Fruit fly (Drosophila melanogaster) whole organism, embryonic: ENCODE results near the gene CG15439.

ENCODE experiments used
- CG10209 ChIP-seq: fragments of 200-800 bp; sonication (Bioruptor generic); optimal IDR thresholded peaks from 3 replicates; lab custom pipeline; 2017; ENCODE audit warnings: missing biosample characterization, mild to moderate bottlenecking, missing genetic modification characterization, missing genetic modification reagents
- CG1024 ChIP-seq: fragments of 200-800 bp; sonication (Bioruptor generic); IDR thresholded peaks from 2 replicates; pipeline ENCODE4 v1.3.6; 2022; ENCODE audit warnings: missing biosample characterization, missing genetic modification characterization
- CG10654 ChIP-seq: fragments of 200-800 bp; sonication (Bioruptor generic); optimal IDR thresholded peaks from 2 replicates; lab custom pipeline; 2016; ENCODE audit warnings: missing biosample characterization, missing genetic modification characterization
- CG14710 ChIP-seq: fragments of 200-800 bp; sonication (Bioruptor generic); optimal IDR thresholded peaks from 3 replicates; lab custom pipeline; 2019; ENCODE audit warnings: missing biosample characterization, mild to moderate bottlenecking, missing genetic modification characterization, moderate library complexity
- CG15011 ChIP-seq: fragments of 200-800 bp; sonication (Bioruptor generic); optimal IDR thresholded peaks from 3 replicates; lab custom pipeline; 2018; ENCODE audit warnings: missing biosample characterization, mild to moderate bottlenecking, missing genetic modification characterization
- CG2116 ChIP-seq: fragments of 200-800 bp; sonication (Bioruptor generic); optimal IDR thresholded peaks from 3 replicates; lab custom pipeline; 2018; ENCODE audit warnings: missing biosample characterization, mild to moderate bottlenecking, missing genetic modification characterization
- CG32772 ChIP-seq: fragments of 200-800 bp; sonication (Bioruptor generic); IDR thresholded peaks from 2 replicates; pipeline ENCODE4 v1.3.6; 2022; ENCODE audit warnings: missing biosample characterization, missing genetic modification characterization
- CG3726 ChIP-seq: fragments of 200-800 bp; sonication (Bioruptor generic); IDR thresholded peaks from 3 replicates; pipeline ENCODE4, ENCODE4 v1.3.6; 2022; ENCODE audit warnings: missing biosample characterization, missing genetic modification characterization
- CG6813 ChIP-seq: fragments of 200-800 bp; sonication (Bioruptor generic); optimal IDR thresholded peaks from 2 replicates; lab custom pipeline; 2017; ENCODE audit warnings: missing biosample characterization, missing genetic modification characterization, mild to moderate bottlenecking, moderate library complexity, missing genetic modification reagents
- CG7786 ChIP-seq: fragments of 200-800 bp; sonication (Bioruptor generic); optimal IDR thresholded peaks from 2 replicates; lab custom pipeline; 2016; ENCODE audit warnings: missing biosample characterization, missing genetic modification characterization
- CG7987 ChIP-seq: fragments of 200-800 bp; sonication (Bioruptor generic); optimal IDR thresholded peaks from 2 replicates; lab custom pipeline; 2018; ENCODE audit warnings: missing biosample characterization, mild to moderate bottlenecking, missing genetic modification characterization, moderate library complexity
- D19A ChIP-seq: fragments of 200-800 bp; optimal IDR thresholded peaks from 3 replicates; lab custom pipeline; 2019; ENCODE audit warnings: missing biosample characterization, mild to moderate bottlenecking, missing genetic modification characterization, moderate library complexity
- Dll ChIP-seq: fragments of 200-800 bp; sonication (Bioruptor generic); IDR thresholded peaks from 4 replicates; pipeline ENCODE4 v1.3.6; 2022; ENCODE audit warnings: missing biosample characterization, missing genetic modification characterization; ENCODE audit not compliant: partially characterized antibody
- Dp ChIP-seq: fragments of 200-800 bp; sonication (Bioruptor generic); optimal IDR thresholded peaks from 2 replicates; lab custom pipeline; 2018; ENCODE audit warnings: missing biosample characterization, mild to moderate bottlenecking, missing genetic modification characterization, moderate library complexity
- Fer1 ChIP-seq: fragments of 200-800 bp; sonication (Bioruptor generic); optimal IDR thresholded peaks from 2 replicates; lab custom pipeline; 2017; ENCODE audit warnings: missing biosample characterization, mild to moderate bottlenecking, missing genetic modification characterization
- Hmx ChIP-seq: fragments of 200-800 bp; sonication (Bioruptor generic); optimal IDR thresholded peaks from 2 replicates; lab custom pipeline; 2016; ENCODE audit warnings: missing biosample characterization, missing genetic modification characterization
- Kr ChIP-seq: fragments of 200-800 bp; sonication (Bioruptor generic); optimal IDR thresholded peaks from 2 replicates; lab custom pipeline; 2017; ENCODE audit warnings: missing biosample characterization, mild to moderate bottlenecking, missing genetic modification characterization
- MBD-R2 ChIP-seq: fragments of 200-800 bp; sonication (Bioruptor generic); IDR thresholded peaks from 2 replicates; pipeline ENCODE4 v1.3.6; 2022; ENCODE audit warnings: missing biosample characterization, missing genetic modification characterization
- Mad ChIP-seq: fragments of 200-800 bp; sonication (Bioruptor generic); optimal IDR thresholded peaks from 2 replicates; lab custom pipeline; 2016; ENCODE audit warnings: missing biosample characterization, missing genetic modification characterization
- Meics ChIP-seq: fragments of 200-800 bp; sonication (Bioruptor generic); optimal IDR thresholded peaks from 2 replicates; lab custom pipeline; 2017; ENCODE audit warnings: missing biosample characterization, mild to moderate bottlenecking, missing genetic modification characterization
- Oaz ChIP-seq: fragments of 200-800 bp; sonication (Bioruptor generic); IDR thresholded peaks from 2 replicates; pipeline ENCODE4 v1.3.6; 2022; ENCODE audit warnings: missing biosample characterization, missing genetic modification characterization
- Stat92E ChIP-seq, 3 experiments: fragments of >200 bp in 2 of 3; fragments of 200-800 bp in 1 of 3; sonication (Bioruptor generic) in 1 of 3; optimal IDR thresholded peaks; 2 replicates each; lab custom pipeline; 2017 to 2019; ENCODE audit warnings: missing biosample characterization in 3 of 3, missing genetic modification characterization in 3 of 3, mild to moderate bottlenecking in 1 of 3, moderate library complexity in 1 of 3
- TFAM ChIP-seq: fragments of 200-800 bp; sonication (Bioruptor generic); optimal IDR thresholded peaks from 2 replicates; lab custom pipeline; 2017; ENCODE audit warnings: missing biosample characterization, missing genetic modification characterization, inconsistent platforms
- ac ChIP-seq: fragments of 200-800 bp; sonication (Bioruptor generic); optimal IDR thresholded peaks from 3 replicates; lab custom pipeline; 2017; ENCODE audit warnings: missing biosample characterization, mild to moderate bottlenecking, missing genetic modification characterization
- bsh ChIP-seq, 2 experiments: fragments of 200-800 bp; sonication (Bioruptor generic); optimal IDR thresholded peaks; 2 replicates each; lab custom pipeline; 2017 to 2018; ENCODE audit warnings: mild to moderate bottlenecking in 2 of 2, missing biosample characterization in 2 of 2, missing genetic modification characterization in 2 of 2, moderate library complexity in 1 of 2
- crp ChIP-seq, 2 experiments: fragments of 200-800 bp; sonication (Bioruptor generic); optimal IDR thresholded peaks; 2 replicates in 1 of 2; 3 replicates in 1 of 2; lab custom pipeline; 2017; ENCODE audit warnings: missing biosample characterization in 2 of 2, missing genetic modification characterization in 2 of 2, mild to moderate bottlenecking in 1 of 2, moderate library complexity in 1 of 2
- cwo ChIP-seq: fragments of 200-800 bp; sonication (Bioruptor generic); optimal IDR thresholded peaks from 3 replicates; lab custom pipeline; 2017; ENCODE audit warnings: missing biosample characterization, missing genetic modification characterization, mild to moderate bottlenecking, moderate library complexity, missing genetic modification reagents
- dm ChIP-seq: fragments of 200-800 bp; sonication (Bioruptor generic); optimal IDR thresholded peaks from 3 replicates; lab custom pipeline; 2016; ENCODE audit warnings: missing biosample characterization, missing genetic modification characterization
- fru ChIP-seq: fragments of >200 bp; optimal IDR thresholded peaks from 2 replicates; lab custom pipeline; 2017
- grau ChIP-seq: fragments of 200-800 bp; optimal IDR thresholded peaks from 3 replicates; lab custom pipeline; 2019; ENCODE audit warnings: missing biosample characterization, mild to moderate bottlenecking, missing genetic modification characterization, moderate library complexity
- klu ChIP-seq: fragments of 200-800 bp; sonication (Bioruptor generic); IDR thresholded peaks from 2 replicates; pipeline ENCODE4 v1.3.6; 2022; ENCODE audit warnings: missing biosample characterization, missing genetic modification characterization
- knrl ChIP-seq: fragments of 200-800 bp; sonication (Bioruptor generic); IDR thresholded peaks from 3 replicates; pipeline ENCODE4 v1.3.6; 2022; ENCODE audit warnings: missing biosample characterization, missing genetic modification characterization; ENCODE audit not compliant: partially characterized antibody
- lab ChIP-seq: fragments of 200-800 bp; sonication (Bioruptor generic); optimal IDR thresholded peaks from 3 replicates; lab custom pipeline; 2017; ENCODE audit warnings: missing biosample characterization, missing genetic modification characterization, mild to moderate bottlenecking, moderate library complexity, missing genetic modification reagents
- lbe ChIP-seq: fragments of 200-800 bp; sonication (Bioruptor generic); optimal IDR thresholded peaks from 2 replicates; lab custom pipeline; 2016; ENCODE audit warnings: missing biosample characterization, mild to moderate bottlenecking, missing genetic modification characterization
- mam ChIP-seq: fragments of 200-800 bp; sonication (Bioruptor generic); optimal IDR thresholded peaks from 3 replicates; lab custom pipeline; 2016; ENCODE audit warnings: missing biosample characterization, missing genetic modification characterization
- mirr ChIP-seq: fragments of 200-800 bp; sonication (Bioruptor generic); optimal IDR thresholded peaks from 3 replicates; lab custom pipeline; 2018; ENCODE audit warnings: missing biosample characterization, mild to moderate bottlenecking, missing genetic modification characterization
- mld ChIP-seq: fragments of 200-800 bp; sonication (Bioruptor generic); IDR thresholded peaks from 3 replicates; pipeline ENCODE4 v1.3.6; 2022; ENCODE audit warnings: missing biosample characterization, missing genetic modification characterization; ENCODE audit not compliant: partially characterized antibody
- nerfin-1 ChIP-seq: fragments of 200-800 bp; sonication (Bioruptor generic); optimal IDR thresholded peaks from 3 replicates; lab custom pipeline; 2019; ENCODE audit warnings: missing biosample characterization, mild to moderate bottlenecking, missing genetic modification characterization, moderate library complexity
- nerfin-2 ChIP-seq: fragments of 200-800 bp; sonication (Bioruptor generic); IDR thresholded peaks from 2 replicates; pipeline ENCODE4 v1.3.6; 2022; ENCODE audit warnings: missing biosample characterization, missing genetic modification characterization; ENCODE audit not compliant: partially characterized antibody
- odd ChIP-seq: fragments of 200-800 bp; sonication (Bioruptor generic); optimal IDR thresholded peaks from 2 replicates; lab custom pipeline; 2017; ENCODE audit warnings: missing biosample characterization, mild to moderate bottlenecking, missing genetic modification characterization
- psq ChIP-seq: fragments of 200-800 bp; sonication (Bioruptor generic); optimal IDR thresholded peaks from 2 replicates; lab custom pipeline; 2017; ENCODE audit warnings: missing biosample characterization, missing genetic modification characterization
- pum ChIP-seq: fragments of 200-800 bp; sonication (Bioruptor generic); optimal IDR thresholded peaks from 2 replicates; lab custom pipeline; 2016; ENCODE audit warnings: missing biosample characterization, missing genetic modification characterization
- pzg ChIP-seq: fragments of 200-800 bp; sonication (Bioruptor generic); optimal IDR thresholded peaks from 3 replicates; lab custom pipeline; 2018; ENCODE audit warnings: missing biosample characterization, mild to moderate bottlenecking, missing genetic modification characterization, moderate library complexity
- slbo ChIP-seq: fragments of 200-800 bp; sonication (Bioruptor generic); IDR thresholded peaks from 2 replicates; pipeline ENCODE4 v1.3.6; 2022; ENCODE audit warnings: missing biosample characterization, missing genetic modification characterization
- sna ChIP-seq: fragments of 200-800 bp; sonication (Bioruptor generic); IDR thresholded peaks from 2 replicates; pipeline ENCODE4 v1.3.6; 2022; ENCODE audit warnings: missing biosample characterization, missing genetic modification characterization; ENCODE audit not compliant: partially characterized antibody
- stwl ChIP-seq: fragments of 200-800 bp; sonication (Bioruptor generic); optimal IDR thresholded peaks from 3 replicates; lab custom pipeline; 2018; ENCODE audit warnings: missing biosample characterization, mild to moderate bottlenecking, missing genetic modification characterization, moderate library complexity
- tna ChIP-seq: fragments of 200-800 bp; sonication (Bioruptor generic); IDR thresholded peaks from 2 replicates; pipeline ENCODE4 v1.3.6; 2022; ENCODE audit warnings: missing biosample characterization, missing genetic modification characterization; ENCODE audit not compliant: partially characterized antibody
- twi ChIP-seq: fragments of 200-800 bp; optimal IDR thresholded peaks from 2 replicates; lab custom pipeline; 2019; ENCODE audit warnings: missing biosample characterization, mild to moderate bottlenecking, missing genetic modification characterization, moderate library complexity
- wek ChIP-seq: fragments of 200-800 bp; sonication (Bioruptor generic); optimal IDR thresholded peaks from 3 replicates; lab custom pipeline; 2018; ENCODE audit warnings: missing biosample characterization, mild to moderate bottlenecking, missing genetic modification characterization, moderate library complexity
- zen2 ChIP-seq: fragments of 200-800 bp; sonication (Bioruptor generic); IDR thresholded peaks from 3 replicates; pipeline ENCODE4 v1.3.6; 2022; ENCODE audit warnings: missing biosample characterization, missing genetic modification characterization; ENCODE audit not compliant: partially characterized antibody

Gene CG15439

dm6 chr2L:4452798-4453197, at the start of gene CG15439 (continued):
- TF ChIP-seq lab (GFP tag; lab: Kevin White, UChicago) (no peak), CG15011 (no peak), CG10209 (no peak), odd (no peak), Hmx (GFP tag; lab: Kevin White, UChicago) (no peak), CG32772 (GFP tag; lab: Robert Waterston, UW) (no peak), nerfin-1 (tag; lab: Kevin White, UChicago) (no peak), CG10654 (GFP tag; lab: Kevin White, UChicago) (no peak), klu (GFP tag; lab: Robert Waterston, UW) (no peak), knrl (peak; percentile 64; the same call in 2 of the 3 replicates), lbe (no peak), Dll (GFP tag; lab: Robert Waterston, UW) (peak; percentile 79), CG2116 (GFP tag; lab: Kevin White, UChicago) (peak; percentile 86), mam (GFP tag; lab: Kevin White, UChicago) (no peak), Dp (GFP tag; lab: Kevin White, UChicago) (no peak), pum (GFP tag; lab: Kevin White, UChicago) (no peak), CG6813 (GFP tag; lab: Kevin White, UChicago) (no peak), nerfin-2 (peak; percentile 77), Fer1 (GFP tag; lab: Kevin White, UChicago) (no peak), slbo (GFP tag; lab: Robert Waterston, UW) (no peak), grau (tag; lab: Kevin White, UChicago) (no peak), D19A (tag; lab: Kevin White, UChicago) (no peak), CG7987 (no peak), crp (GFP tag; optimal IDR thresholded peaks at IDR 0.05; lab: Kevin White, UChicago) (peak in 1 of 2 experiments; percentile 43), fru (lab: Kevin White, UChicago) (no peak), Kr (GFP tag; lab: Kevin White, UChicago) (no peak), Oaz (GFP tag; lab: Robert Waterston, UW) (no peak), TFAM (GFP tag; lab: Kevin White, UChicago) (no peak), pzg (GFP tag; lab: Kevin White, UChicago) (peak; percentile 39), sna (GFP tag; lab: Robert Waterston, UW) (peak; percentile 70), CG7786 (GFP tag; lab: Kevin White, UChicago) (no peak), cwo (GFP tag; lab: Kevin White, UChicago) (no peak), tna (GFP tag; lab: Robert Waterston, UW) (peak; percentile 83), twi (no peak), CG14710 (tag; lab: Kevin White, UChicago) (peak; percentile 13), zen2 (GFP tag; lab: Robert Waterston, UW) (peak; percentile 75), ac (GFP tag; lab: Kevin White, UChicago) (no peak), wek (GFP tag; lab: Kevin White, UChicago) (peak; percentile 64), mirr (no peak), CG3726 (GFP tag; lab: Robert Waterston, UW) (no peak), MBD-R2 (GFP tag; lab: Robert Waterston, UW) (peak; percentile 61), Mad (no peak), psq (GFP tag; lab: Kevin White, UChicago) (no peak), Meics (GFP tag; lab: Kevin White, UChicago) (no peak), mld (GFP tag; lab: Robert Waterston, UW) (peak; percentile 73; the same call in 1 of the 3 replicates), Stat92E (GFP tag; optimal IDR thresholded peaks at IDR 0.05; lab: Kevin White, UChicago) (no peak), bsh (GFP tag; optimal IDR thresholded peaks at IDR 0.05; lab: Kevin White, UChicago) (no peak), stwl (tag; lab: Kevin White, UChicago) (peak; percentile 51), CG1024 (GFP tag; lab: Robert Waterston, UW) (no peak), dm (GFP tag; lab: Kevin White, UChicago) (no peak)
